Fruit fly (Drosophila melanogaster) whole organism, prepupa: ENCODE measurements around the gene shd.

Experiments used
- Blimp-1 ChIP-seq: fragments of 200-800 bp; sonication (Bioruptor generic); optimal IDR thresholded peaks from 3 replicates; lab custom pipeline; 2017; ENCODE audit warnings: missing biosample characterization, missing genetic modification characterization, mild to moderate bottlenecking, moderate library complexity, missing genetic modification reagents
- CG10631 ChIP-seq: fragments of 200-800 bp; sonication (Bioruptor generic); optimal IDR thresholded peaks from 2 replicates; lab custom pipeline; 2016; ENCODE audit warnings: missing biosample characterization, missing genetic modification characterization
- CG10669 ChIP-seq: fragments of 200-800 bp; sonication (Bioruptor generic); optimal IDR thresholded peaks from 3 replicates; lab custom pipeline; 2018; ENCODE audit warnings: missing biosample characterization, mild to moderate bottlenecking, missing genetic modification characterization, moderate library complexity
- CG11294 ChIP-seq: fragments of 200-800 bp; sonication (Bioruptor generic); IDR thresholded peaks from 2 replicates; pipeline ENCODE4 v1.3.6; 2022; ENCODE audit warnings: missing biosample characterization, missing genetic modification characterization
- CG11902 ChIP-seq: fragments of 200-800 bp; sonication (Bioruptor generic); optimal IDR thresholded peaks from 3 replicates; lab custom pipeline; 2016; ENCODE audit warnings: missing biosample characterization, missing genetic modification characterization
- CG15336 ChIP-seq: fragments of 200-800 bp; sonication (Bioruptor generic); IDR thresholded peaks from 2 replicates; pipeline ENCODE4 v1.3.6; 2022; ENCODE audit warnings: missing biosample characterization, missing genetic modification characterization
- CG16779 ChIP-seq: fragments of 200-800 bp; sonication (Bioruptor generic); optimal IDR thresholded peaks from 3 replicates; lab custom pipeline; 2017; ENCODE audit warnings: missing biosample characterization, mild to moderate bottlenecking, missing genetic modification characterization
- CG31627 ChIP-seq: fragments of 200-800 bp; sonication (Bioruptor generic); optimal IDR thresholded peaks from 3 replicates; lab custom pipeline; 2016; ENCODE audit warnings: missing biosample characterization, missing genetic modification characterization
- CG3919 ChIP-seq: fragments of 200-800 bp; sonication (Bioruptor generic); optimal IDR thresholded peaks from 3 replicates; lab custom pipeline; 2016; ENCODE audit warnings: missing biosample characterization, missing genetic modification characterization
- CG4318 ChIP-seq: fragments of 200-800 bp; sonication (Bioruptor generic); optimal IDR thresholded peaks from 3 replicates; lab custom pipeline; 2017; ENCODE audit warnings: missing biosample characterization, mild to moderate bottlenecking, missing genetic modification characterization
- CG6163 ChIP-seq: fragments of 200-800 bp; sonication (Bioruptor generic); IDR thresholded peaks from 3 replicates; pipeline ENCODE4 v1.3.6; 2022; ENCODE audit warnings: missing biosample characterization, missing genetic modification characterization
- CG6276 ChIP-seq: fragments of 200-800 bp; sonication (Bioruptor generic); optimal IDR thresholded peaks from 2 replicates; lab custom pipeline; 2017; ENCODE audit warnings: missing biosample characterization, mild to moderate bottlenecking, missing genetic modification characterization
- CG6792 ChIP-seq: fragments of 200-800 bp; sonication (Bioruptor generic); optimal IDR thresholded peaks from 3 replicates; lab custom pipeline; 2016; ENCODE audit warnings: missing biosample characterization, missing genetic modification characterization
- CG6808 ChIP-seq: fragments of 200-800 bp; sonication (Bioruptor generic); optimal IDR thresholded peaks from 3 replicates; lab custom pipeline; 2017; ENCODE audit warnings: missing biosample characterization, missing genetic modification characterization, mild to moderate bottlenecking, moderate library complexity, missing genetic modification reagents
- CG6854 ChIP-seq: fragments of 200-800 bp; sonication (Bioruptor generic); optimal IDR thresholded peaks from 2 replicates; lab custom pipeline; 2017; ENCODE audit warnings: missing biosample characterization, mild to moderate bottlenecking, missing genetic modification characterization
- CG7368 ChIP-seq: fragments of 200-800 bp; sonication (Bioruptor generic); optimal IDR thresholded peaks from 3 replicates; lab custom pipeline; 2016; ENCODE audit warnings: missing biosample characterization, missing genetic modification characterization
- CG9139 ChIP-seq: fragments of 200-800 bp; sonication (Bioruptor generic); optimal IDR thresholded peaks from 3 replicates; lab custom pipeline; 2017; ENCODE audit warnings: missing biosample characterization, mild to moderate bottlenecking, missing genetic modification characterization
- Eip75B ChIP-seq: fragments of 200-800 bp; sonication (Bioruptor generic); optimal IDR thresholded peaks from 3 replicates; lab custom pipeline; 2016; ENCODE audit warnings: missing biosample characterization, missing genetic modification characterization
- Eip78C ChIP-seq: fragments of 200-800 bp; sonication (Bioruptor generic); peaks from one replicate; lab custom pipeline; 2016; ENCODE audit warnings: missing biosample characterization, missing genetic modification characterization
- Ets96B ChIP-seq: fragments of 200-800 bp; optimal IDR thresholded peaks from 2 replicates; lab custom pipeline; 2019; ENCODE audit warnings: missing biosample characterization, mild to moderate bottlenecking, missing genetic modification characterization, moderate library complexity
- Gug ChIP-seq: fragments of 200-800 bp; sonication (Bioruptor generic); IDR thresholded peaks from 2 replicates; pipeline ENCODE4 v1.3.6; 2022; ENCODE audit warnings: missing biosample characterization, missing genetic modification characterization
- Hr39 ChIP-seq: fragments of 200-800 bp; sonication (Bioruptor generic); optimal IDR thresholded peaks from 2 replicates; lab custom pipeline; 2016; ENCODE audit warnings: missing biosample characterization, missing genetic modification characterization
- Hr4 ChIP-seq: fragments of 200-800 bp; sonication (Bioruptor generic); optimal IDR thresholded peaks from 3 replicates; lab custom pipeline; 2016; ENCODE audit warnings: missing biosample characterization, missing genetic modification characterization
- Met ChIP-seq: fragments of 200-800 bp; sonication (Bioruptor generic); optimal IDR thresholded peaks from 3 replicates; lab custom pipeline; 2016; ENCODE audit warnings: missing biosample characterization, missing genetic modification characterization
- OdsH ChIP-seq: fragments of 200-800 bp; sonication (Bioruptor generic); optimal IDR thresholded peaks from 3 replicates; lab custom pipeline; 2016; ENCODE audit warnings: missing biosample characterization, missing genetic modification characterization
- Smox ChIP-seq: fragments of 200-800 bp; sonication (Bioruptor generic); optimal IDR thresholded peaks from 3 replicates; lab custom pipeline; 2016; ENCODE audit warnings: missing biosample characterization, missing genetic modification characterization
- Sox102F ChIP-seq: fragments of 200-800 bp; sonication (Bioruptor generic); optimal IDR thresholded peaks from 2 replicates; lab custom pipeline; 2016; ENCODE audit warnings: missing biosample characterization, mild to moderate bottlenecking, missing genetic modification characterization
- Sox15 ChIP-seq: fragments of 200-800 bp; sonication (Bioruptor generic); optimal IDR thresholded peaks from 3 replicates; lab custom pipeline; 2016; ENCODE audit warnings: missing biosample characterization, missing genetic modification characterization
- achi ChIP-seq: fragments of 200-800 bp; sonication (Bioruptor generic); optimal IDR thresholded peaks from 3 replicates; lab custom pipeline; 2016; ENCODE audit warnings: missing biosample characterization, missing genetic modification characterization
- cyc ChIP-seq: fragments of 200-800 bp; sonication (Bioruptor generic); optimal IDR thresholded peaks from 3 replicates; lab custom pipeline; 2016; ENCODE audit warnings: missing biosample characterization, missing genetic modification characterization
- dac ChIP-seq: fragments of 200-800 bp; sonication (Bioruptor generic); optimal IDR thresholded peaks from 2 replicates; lab custom pipeline; 2017; ENCODE audit warnings: missing biosample characterization, mild to moderate bottlenecking, missing genetic modification characterization
- dsx ChIP-seq: fragments of 200-800 bp; optimal IDR thresholded peaks from 3 replicates; lab custom pipeline; 2019; ENCODE audit warnings: missing biosample characterization, mild to moderate bottlenecking, missing genetic modification characterization, moderate library complexity; ENCODE audit not compliant: poor library complexity, severe bottlenecking
- eg ChIP-seq: fragments of 200-800 bp; sonication (Bioruptor generic); IDR thresholded peaks from 3 replicates; pipeline ENCODE4 v1.3.6; 2022; ENCODE audit warnings: missing biosample characterization, missing genetic modification characterization
- fd59A ChIP-seq: fragments of 200-800 bp; sonication (Bioruptor generic); optimal IDR thresholded peaks from 2 replicates; lab custom pipeline; 2017; ENCODE audit warnings: missing biosample characterization, mild to moderate bottlenecking, missing genetic modification characterization, missing genetic modification reagents
- fkh ChIP-seq: fragments of 200-800 bp; sonication (Bioruptor generic); optimal IDR thresholded peaks from 3 replicates; lab custom pipeline; 2017; ENCODE audit warnings: missing biosample characterization, mild to moderate bottlenecking, missing genetic modification characterization, moderate library complexity
- lz ChIP-seq: fragments of 200-800 bp; sonication (Bioruptor generic); optimal IDR thresholded peaks from 3 replicates; lab custom pipeline; 2016; ENCODE audit warnings: missing biosample characterization, missing genetic modification characterization
- net ChIP-seq: fragments of 200-800 bp; sonication (Bioruptor generic); optimal IDR thresholded peaks from 3 replicates; lab custom pipeline; 2016; ENCODE audit warnings: missing biosample characterization, missing genetic modification characterization
- salr ChIP-seq, 2 experiments: fragments of 200-800 bp; sonication (Bioruptor generic); optimal IDR thresholded peaks; 3 replicates each; lab custom pipeline; 2016 to 2018; ENCODE audit warnings: missing biosample characterization in 2 of 2, missing genetic modification characterization in 2 of 2, mild to moderate bottlenecking in 1 of 2
- spab ChIP-seq: fragments of 200-800 bp; sonication (Bioruptor generic); optimal IDR thresholded peaks from 2 replicates; lab custom pipeline; 2017; ENCODE audit warnings: missing biosample characterization, mild to moderate bottlenecking, missing genetic modification characterization, missing genetic modification reagents
- ss ChIP-seq, 2 experiments: fragments of 200-800 bp; sonication (Bioruptor generic); optimal IDR thresholded peaks; 2 replicates in 1 of 2; 3 replicates in 1 of 2; lab custom pipeline; 2017 to 2018; ENCODE audit warnings: mild to moderate bottlenecking in 2 of 2, missing biosample characterization in 2 of 2, missing genetic modification characterization in 2 of 2, moderate library complexity in 1 of 2
- svp ChIP-seq: fragments of 200-800 bp; sonication (Bioruptor generic); peaks from one replicate; lab custom pipeline; 2016; ENCODE audit warnings: missing biosample characterization, missing genetic modification characterization
- topi ChIP-seq: fragments of 200-800 bp; sonication (Bioruptor generic); optimal IDR thresholded peaks from 3 replicates; lab custom pipeline; 2016; ENCODE audit warnings: missing biosample characterization, missing genetic modification characterization
- vri ChIP-seq: fragments of 200-800 bp; sonication (Bioruptor generic); optimal IDR thresholded peaks from 3 replicates; lab custom pipeline; 2016; ENCODE audit warnings: missing biosample characterization, mild to moderate bottlenecking, missing genetic modification characterization

shd gene

DNA sequence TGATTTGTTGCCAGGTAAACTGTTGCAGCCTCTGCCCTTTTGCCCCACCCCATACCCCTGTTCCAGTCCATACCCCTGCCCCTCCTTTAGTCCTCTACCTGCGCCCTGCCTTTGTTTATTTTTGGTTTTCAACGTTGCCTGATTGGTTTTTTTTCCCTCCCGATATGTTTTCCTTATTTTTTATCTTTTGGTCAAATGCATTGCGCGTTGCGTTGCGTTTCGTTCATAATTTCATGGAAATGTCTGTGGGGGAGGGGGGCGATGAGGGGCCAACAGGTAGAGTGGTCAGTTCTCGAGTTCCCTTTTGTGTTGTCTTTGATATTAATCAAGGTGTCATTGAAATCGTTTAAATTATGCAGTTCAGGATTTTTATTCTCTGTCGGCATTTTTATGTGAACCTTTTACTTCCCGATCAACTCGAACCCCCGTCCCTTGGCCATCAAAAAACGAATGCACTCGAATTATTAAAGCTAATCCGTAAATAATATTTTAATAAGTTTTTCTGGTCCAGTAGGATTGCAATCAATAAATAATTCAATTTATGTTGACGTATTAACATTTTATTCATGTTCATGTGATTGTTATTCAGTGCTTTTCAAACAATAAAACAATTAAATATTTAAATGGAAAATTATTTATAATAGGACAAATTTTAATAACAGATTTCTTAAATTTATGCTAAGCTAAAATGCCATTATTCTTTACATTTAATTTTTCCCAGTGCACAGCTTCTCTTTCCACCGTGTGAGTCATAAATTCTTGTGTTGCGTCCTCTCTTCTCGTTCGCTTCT is 20.7 kb downstream of the shd start (continued):
- TF ChIP-seq CG4318 (GFP tag; lab: Kevin White, UChicago) (no peak), lz (peak; percentile 75), CG16779 (tag; lab: Kevin White, UChicago) (peak; percentile 21), cyc (peak; percentile 85), ss (GFP tag; optimal IDR thresholded peaks at IDR 0.05; lab: Kevin White, UChicago) (peak; percentile 65 to 88), vri (GFP tag; lab: Kevin White, UChicago) (peak; percentile 58), CG6792 (GFP tag; lab: Kevin White, UChicago) (peak; percentile 78), dac (GFP tag; lab: Kevin White, UChicago) (no peak), svp (GFP tag; lab: Kevin White, UChicago) (peak; percentile 86), Eip78C (peak; percentile 96)

DNA sequence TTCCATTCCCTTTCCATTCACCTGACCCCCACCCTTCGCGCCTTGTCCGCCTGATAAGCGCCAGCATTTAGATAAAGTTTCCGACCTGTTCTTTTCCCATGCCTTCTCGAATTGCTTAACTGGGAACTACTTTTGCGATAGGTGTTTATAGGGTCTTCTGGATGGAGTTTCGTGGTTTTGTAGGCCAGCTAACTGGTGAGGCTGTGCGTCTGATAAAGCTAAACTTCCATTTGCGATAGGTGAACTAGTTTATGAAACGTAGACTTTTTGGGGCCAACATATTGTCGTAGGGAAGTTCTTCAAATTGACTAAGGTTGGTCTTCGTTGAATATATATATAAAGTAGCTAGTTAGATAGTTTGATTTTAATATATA is 21.3 kb downstream of the shd start:
- TF ChIP-seq salr (GFP tag; optimal IDR thresholded peaks at IDR 0.05; lab: Kevin White, UChicago) (no peak), vri (GFP tag; lab: Kevin White, UChicago) (no peak), CG6854 (GFP tag; lab: Kevin White, UChicago) (no peak), net (no peak), achi (GFP tag; lab: Kevin White, UChicago) (no peak), dac (GFP tag; lab: Kevin White, UChicago) (no peak), CG31627 (GFP tag; lab: Kevin White, UChicago) (no peak), CG7368 (GFP tag; lab: Kevin White, UChicago) (no peak), CG6808 (GFP tag; lab: Kevin White, UChicago) (no peak), CG16779 (tag; lab: Kevin White, UChicago) (no peak)

DNA sequence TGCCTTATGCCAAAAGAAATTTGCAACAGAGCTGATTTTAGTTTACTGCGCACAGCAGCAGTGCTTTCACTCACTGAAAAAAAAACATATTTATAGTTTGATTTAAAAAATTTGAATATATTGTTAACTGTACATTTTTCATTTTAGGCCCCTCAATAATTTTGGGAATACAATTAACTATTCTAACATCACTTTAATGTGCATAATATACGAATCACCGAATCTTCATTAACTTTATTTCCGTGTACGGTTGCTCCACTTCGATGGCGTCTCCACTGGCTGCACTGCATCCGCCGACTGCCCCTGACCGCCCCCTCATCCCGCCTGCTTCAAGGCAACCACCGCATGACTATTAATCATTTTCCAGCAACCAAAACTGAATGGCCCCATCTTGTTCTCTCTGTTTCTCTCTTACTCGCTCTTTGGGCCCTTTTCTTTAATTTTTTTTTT is 22.5 kb downstream of the shd start:
- TF ChIP-seq topi (GFP tag; lab: Kevin White, UChicago) (peak; percentile 92), CG15336 (GFP tag; lab: Robert Waterston, UW) (peak; percentile 91), Sox15 (GFP tag; lab: Kevin White, UChicago) (peak; percentile 83), Met (GFP tag; lab: Kevin White, UChicago) (peak; percentile 92), CG6792 (GFP tag; lab: Kevin White, UChicago) (peak; percentile 94), CG11902 (GFP tag; lab: Kevin White, UChicago) (peak; percentile 85), svp (GFP tag; lab: Kevin White, UChicago) (peak; percentile 95), achi (GFP tag; lab: Kevin White, UChicago) (peak; percentile 94), CG7368 (GFP tag; lab: Kevin White, UChicago) (peak; percentile 93), net (peak; percentile 89), OdsH (GFP tag; lab: Kevin White, UChicago) (peak; percentile 91), CG4318 (GFP tag; lab: Kevin White, UChicago) (peak; percentile 87), CG6163 (peak; percentile 96), spab (GFP tag; lab: Kevin White, UChicago) (peak; percentile 93), CG10631 (GFP tag; lab: Kevin White, UChicago) (peak; percentile 95), CG31627 (GFP tag; lab: Kevin White, UChicago) (peak; percentile 85), Blimp-1 (GFP tag; lab: Kevin White, UChicago) (peak; percentile 79), Hr4 (GFP tag; lab: Kevin White, UChicago) (peak; percentile 90), Hr39 (peak; percentile 82), Ets96B (tag; lab: Kevin White, UChicago) (peak; percentile 92), CG3919 (peak; percentile 96), CG6276 (GFP tag; lab: Kevin White, UChicago) (peak; percentile 83), Sox102F (GFP tag; lab: Kevin White, UChicago) (peak; percentile 90), CG10669 (peak; percentile 92), vri (GFP tag; lab: Kevin White, UChicago) (peak; percentile 83), salr (GFP tag; optimal IDR thresholded peaks at IDR 0.05; lab: Kevin White, UChicago) (peak; percentile 74 to 89), dac (GFP tag; lab: Kevin White, UChicago) (peak; percentile 82), fd59A (GFP tag; lab: Kevin White, UChicago) (peak; percentile 89), CG6808 (GFP tag; lab: Kevin White, UChicago) (peak; percentile 91), fkh (no peak), Gug (GFP tag; lab: Robert Waterston, UW) (peak; percentile 88), dsx (GFP tag; lab: Kevin White, UChicago) (peak; percentile 88), ss (GFP tag; optimal IDR thresholded peaks at IDR 0.05; lab: Kevin White, UChicago) (peak; percentile 89 to 91), CG11294 (peak; percentile 60), CG9139 (GFP tag; lab: Kevin White, UChicago) (peak; percentile 85), Smox (GFP tag; lab: Kevin White, UChicago) (peak; percentile 90), eg (GFP tag; lab: Robert Waterston, UW) (peak; percentile 93), Eip75B (GFP tag; lab: Kevin White, UChicago) (peak; percentile 95), cyc (peak; percentile 90)
